Worm (Caenorhabditis elegans) whole organism, L4/young adult: ENCODE data around the gene Y49E10.4.

Experiments
- W03F9.2 ChIP-seq: fragments of 150-350 bp; optimal IDR thresholded peaks from 2 replicates; lab custom pipeline; 2014; ENCODE audit warnings: missing biosample characterization, missing genetic modification characterization
- dao-5 ChIP-seq: sonication (generic microtip); optimal IDR thresholded peaks from 2 replicates; lab custom pipeline; 2016; ENCODE audit warnings: missing genotype, missing genetic modification characterization, moderate library complexity, missing compliant biosample characterization
- him-1 ChIP-seq: sonication (generic microtip); optimal IDR thresholded peaks from 2 replicates; lab custom pipeline; 2016; ENCODE audit warnings: missing genotype, missing genetic modification reagents, missing genetic modification characterization, missing compliant biosample characterization

ce11 chrIII:12411668-12412067 lies 28.1 kb upstream of the Y49E10.4 start:
- TF ChIP-seq dao-5 (tag; lab: Kevin White, UChicago) (no peak), him-1 (tag; lab: Kevin White, UChicago) (no peak), W03F9.2 (no peak)
